Fruit fly (Drosophila melanogaster) whole organism, embryonic: ENCODE data around the gene CG31102.

Source experiments
- Aef1 ChIP-seq: fragments of 200-800 bp; sonication (Bioruptor generic); IDR thresholded peaks from 3 replicates; pipeline ENCODE4 v1.3.6; 2022; ENCODE audit warnings: missing biosample characterization, missing genetic modification characterization
- Bgb ChIP-seq: fragments of 200-800 bp; sonication (Bioruptor generic); IDR thresholded peaks from 2 replicates; pipeline ENCODE4 v1.3.6; 2022; ENCODE audit warnings: missing biosample characterization, missing genetic modification characterization; ENCODE audit not compliant: partially characterized antibody
- BtbVII ChIP-seq: fragments of 200-800 bp; sonication (Bioruptor generic); optimal IDR thresholded peaks from 3 replicates; lab custom pipeline; 2017; ENCODE audit warnings: missing biosample characterization, mild to moderate bottlenecking, missing genetic modification characterization
- CG1024 ChIP-seq: fragments of 200-800 bp; sonication (Bioruptor generic); IDR thresholded peaks from 2 replicates; pipeline ENCODE4 v1.3.6; 2022; ENCODE audit warnings: missing biosample characterization, missing genetic modification characterization
- CG10543 ChIP-seq: fragments of 200-800 bp; sonication (Bioruptor generic); optimal IDR thresholded peaks from 3 replicates; lab custom pipeline; 2017; ENCODE audit warnings: missing biosample characterization, mild to moderate bottlenecking, missing genetic modification characterization, moderate library complexity
- CG11560 ChIP-seq: fragments of 200-800 bp; sonication (Bioruptor generic); IDR thresholded peaks from 3 replicates; pipeline ENCODE4 v1.3.6; 2022; ENCODE audit warnings: missing biosample characterization, missing genetic modification characterization
- CG11723 ChIP-seq: fragments of 200-800 bp; sonication (Bioruptor generic); optimal IDR thresholded peaks from 2 replicates; lab custom pipeline; 2017; ENCODE audit warnings: missing biosample characterization, mild to moderate bottlenecking, missing genetic modification characterization
- CG1233 ChIP-seq: fragments of 200-800 bp; sonication (Bioruptor generic); optimal IDR thresholded peaks from 4 replicates; lab custom pipeline; 2018; ENCODE audit warnings: missing biosample characterization, mild to moderate bottlenecking, missing genetic modification characterization
- CG12769 ChIP-seq: fragments of 200-800 bp; sonication (Bioruptor generic); optimal IDR thresholded peaks from 2 replicates; lab custom pipeline; 2019; ENCODE audit warnings: missing biosample characterization, mild to moderate bottlenecking, missing genetic modification characterization, moderate library complexity
- CG13624 ChIP-seq: fragments of 200-800 bp; sonication (Bioruptor generic); optimal IDR thresholded peaks from 2 replicates; lab custom pipeline; 2016; ENCODE audit warnings: missing biosample characterization, missing genetic modification characterization
- CG14710 ChIP-seq: fragments of 200-800 bp; sonication (Bioruptor generic); optimal IDR thresholded peaks from 3 replicates; lab custom pipeline; 2019; ENCODE audit warnings: missing biosample characterization, mild to moderate bottlenecking, missing genetic modification characterization, moderate library complexity
- CG14860 ChIP-seq: fragments of 200-800 bp; sonication (Bioruptor generic); IDR thresholded peaks from 3 replicates; pipeline ENCODE4 v1.3.6; 2022; ENCODE audit warnings: missing biosample characterization, missing genetic modification characterization; ENCODE audit not compliant: partially characterized antibody
- CG16779 ChIP-seq: fragments of 200-800 bp; sonication (Bioruptor generic); IDR thresholded peaks from 2 replicates; pipeline ENCODE4 v1.3.6; 2022; ENCODE audit warnings: missing biosample characterization, missing genetic modification characterization
- CG16815 ChIP-seq: fragments of 200-800 bp; sonication (Bioruptor generic); optimal IDR thresholded peaks from 3 replicates; lab custom pipeline; 2017; ENCODE audit warnings: missing biosample characterization, mild to moderate bottlenecking, missing genetic modification characterization
- CG17568 ChIP-seq: fragments of 200-800 bp; sonication (Bioruptor generic); optimal IDR thresholded peaks from 2 replicates; lab custom pipeline; 2018; ENCODE audit warnings: missing biosample characterization, mild to moderate bottlenecking, missing genetic modification characterization, moderate library complexity
- CG17912 ChIP-seq: fragments of 200-800 bp; sonication (Bioruptor generic); optimal IDR thresholded peaks from 2 replicates; lab custom pipeline; 2018; ENCODE audit warnings: missing biosample characterization, mild to moderate bottlenecking, missing genetic modification characterization
- CG31441 ChIP-seq: fragments of 200-800 bp; sonication (Bioruptor generic); IDR thresholded peaks from 2 replicates; pipeline ENCODE4 v1.3.6; 2022; ENCODE audit warnings: missing biosample characterization, missing genetic modification characterization
- CG3995 ChIP-seq: fragments of 200-800 bp; sonication (Bioruptor generic); optimal IDR thresholded peaks from 3 replicates; lab custom pipeline; 2016; ENCODE audit warnings: missing biosample characterization, missing genetic modification characterization
- CG4282 ChIP-seq: fragments of 200-800 bp; sonication (Bioruptor generic); optimal IDR thresholded peaks from 2 replicates; lab custom pipeline; 2016; ENCODE audit warnings: missing biosample characterization, missing genetic modification characterization
- CG6175 ChIP-seq: fragments of 200-800 bp; sonication (Bioruptor generic); IDR thresholded peaks from 3 replicates; pipeline ENCODE4 v1.3.6; 2022; ENCODE audit warnings: missing biosample characterization, missing genetic modification characterization
- CG7357 ChIP-seq: fragments of 200-800 bp; sonication (Bioruptor generic); IDR thresholded peaks from 3 replicates; pipeline ENCODE4 v1.3.6; 2022; ENCODE audit warnings: missing biosample characterization, missing genetic modification characterization
- CG7928 ChIP-seq: fragments of 200-800 bp; sonication (Bioruptor generic); optimal IDR thresholded peaks from 2 replicates; lab custom pipeline; 2017; ENCODE audit warnings: missing biosample characterization, mild to moderate bottlenecking, missing genetic modification characterization
- CG8281 ChIP-seq: fragments of 200-800 bp; sonication (Bioruptor generic); optimal IDR thresholded peaks from 2 replicates; lab custom pipeline; 2018; ENCODE audit warnings: missing biosample characterization, mild to moderate bottlenecking, missing genetic modification characterization, moderate library complexity
- CG9727 ChIP-seq: fragments of 200-800 bp; sonication (Bioruptor generic); optimal IDR thresholded peaks from 3 replicates; lab custom pipeline; 2017; ENCODE audit warnings: missing biosample characterization, mild to moderate bottlenecking, missing genetic modification characterization
- CG9797 ChIP-seq: fragments of 200-800 bp; sonication (Bioruptor generic); optimal IDR thresholded peaks from 3 replicates; lab custom pipeline; 2018; ENCODE audit warnings: missing biosample characterization, mild to moderate bottlenecking, missing genetic modification characterization
- Camta ChIP-seq: fragments of 200-800 bp; sonication (Bioruptor generic); optimal IDR thresholded peaks from 2 replicates; lab custom pipeline; 2016; ENCODE audit warnings: missing biosample characterization, missing genetic modification characterization
- E2f1 ChIP-seq: fragments of 200-800 bp; sonication (Bioruptor generic); IDR thresholded peaks from 2 replicates; pipeline ENCODE4 v1.3.6; 2022; ENCODE audit warnings: missing biosample characterization, missing genetic modification characterization
- HLH4C ChIP-seq: fragments of 200-800 bp; sonication (Bioruptor generic); IDR thresholded peaks from 3 replicates; pipeline ENCODE4 v1.3.6; 2022; ENCODE audit warnings: missing biosample characterization, missing genetic modification characterization; ENCODE audit not compliant: partially characterized antibody
- NC2β ChIP-seq: fragments of 200-800 bp; sonication (Bioruptor generic); optimal IDR thresholded peaks from 2 replicates; lab custom pipeline; 2016; ENCODE audit warnings: missing biosample characterization, missing genetic modification characterization
- Opbp ChIP-seq: fragments of 200-800 bp; sonication (Bioruptor generic); IDR thresholded peaks from 3 replicates; pipeline ENCODE4 v1.3.6; 2022; ENCODE audit warnings: missing biosample characterization, missing genetic modification characterization; ENCODE audit not compliant: partially characterized antibody
- Spps ChIP-seq: fragments of 200-800 bp; sonication (Bioruptor generic); optimal IDR thresholded peaks from 2 replicates; lab custom pipeline; 2018; ENCODE audit warnings: missing biosample characterization, mild to moderate bottlenecking, missing genetic modification characterization
- ac ChIP-seq: fragments of 200-800 bp; sonication (Bioruptor generic); optimal IDR thresholded peaks from 3 replicates; lab custom pipeline; 2017; ENCODE audit warnings: missing biosample characterization, mild to moderate bottlenecking, missing genetic modification characterization
- aop ChIP-seq: fragments of 200-800 bp; sonication (Bioruptor generic); IDR thresholded peaks from 2 replicates; pipeline ENCODE4 v1.3.6; 2022; ENCODE audit warnings: missing biosample characterization, missing genetic modification characterization
- chm ChIP-seq: fragments of 200-800 bp; sonication (Bioruptor generic); IDR thresholded peaks from 2 replicates; pipeline ENCODE4 v1.3.6; 2022; ENCODE audit warnings: missing biosample characterization, missing genetic modification characterization
- crp ChIP-seq, 2 experiments: fragments of 200-800 bp; sonication (Bioruptor generic); optimal IDR thresholded peaks; 2 replicates in 1 of 2; 3 replicates in 1 of 2; lab custom pipeline; 2017; ENCODE audit warnings: missing biosample characterization in 2 of 2, missing genetic modification characterization in 2 of 2, mild to moderate bottlenecking in 1 of 2, moderate library complexity in 1 of 2
- lola ChIP-seq, 3 experiments: fragments of >200 bp in 2 of 3; fragments of 200-800 bp in 1 of 3; sonication (Bioruptor generic) in 1 of 3; optimal IDR thresholded peaks; 2 replicates each; lab custom pipeline; 2017 to 2019; ENCODE audit warnings: missing biosample characterization in 3 of 3, missing genetic modification characterization in 3 of 3, mild to moderate bottlenecking in 1 of 3, moderate library complexity in 1 of 3
- nerfin-2 ChIP-seq: fragments of 200-800 bp; sonication (Bioruptor generic); IDR thresholded peaks from 2 replicates; pipeline ENCODE4 v1.3.6; 2022; ENCODE audit warnings: missing biosample characterization, missing genetic modification characterization; ENCODE audit not compliant: partially characterized antibody
- oc ChIP-seq: fragments of 200-800 bp; sonication (Bioruptor generic); optimal IDR thresholded peaks from 2 replicates; lab custom pipeline; 2018; ENCODE audit warnings: missing biosample characterization, mild to moderate bottlenecking, missing genetic modification characterization, moderate library complexity
- pzg ChIP-seq: fragments of 200-800 bp; sonication (Bioruptor generic); optimal IDR thresholded peaks from 3 replicates; lab custom pipeline; 2018; ENCODE audit warnings: missing biosample characterization, mild to moderate bottlenecking, missing genetic modification characterization, moderate library complexity
- sd ChIP-seq: fragments of 200-800 bp; sonication (Bioruptor generic); optimal IDR thresholded peaks from 3 replicates; lab custom pipeline; 2018; ENCODE audit warnings: missing biosample characterization, mild to moderate bottlenecking, missing genetic modification characterization, moderate library complexity
- sna ChIP-seq: fragments of 200-800 bp; sonication (Bioruptor generic); IDR thresholded peaks from 2 replicates; pipeline ENCODE4 v1.3.6; 2022; ENCODE audit warnings: missing biosample characterization, missing genetic modification characterization; ENCODE audit not compliant: partially characterized antibody
- trem ChIP-seq: fragments of 200-800 bp; optimal IDR thresholded peaks from 3 replicates; lab custom pipeline; 2019; ENCODE audit warnings: missing biosample characterization, mild to moderate bottlenecking, missing genetic modification characterization, moderate library complexity
- unc-4 ChIP-seq: fragments of 200-800 bp; sonication (Bioruptor generic); IDR thresholded peaks from 2 replicates; pipeline ENCODE4 v1.3.6; 2022; ENCODE audit warnings: missing biosample characterization, missing genetic modification characterization; ENCODE audit not compliant: partially characterized antibody
- unpg ChIP-seq: fragments of 200-800 bp; sonication (Bioruptor generic); optimal IDR thresholded peaks from 3 replicates; lab custom pipeline; 2018; ENCODE audit warnings: missing biosample characterization, mild to moderate bottlenecking, missing genetic modification characterization, moderate library complexity
- usp ChIP-seq: fragments of >200 bp; optimal IDR thresholded peaks from 2 replicates; lab custom pipeline; 2017; ENCODE audit warnings: missing biosample characterization, missing genetic modification characterization
- wdn ChIP-seq: fragments of 200-800 bp; sonication (Bioruptor generic); IDR thresholded peaks from 2 replicates; pipeline ENCODE4 v1.3.6; 2022; ENCODE audit warnings: missing biosample characterization, missing genetic modification characterization
- wek ChIP-seq: fragments of 200-800 bp; sonication (Bioruptor generic); optimal IDR thresholded peaks from 3 replicates; lab custom pipeline; 2018; ENCODE audit warnings: missing biosample characterization, mild to moderate bottlenecking, missing genetic modification characterization, moderate library complexity
- wor ChIP-seq: fragments of 200-800 bp; sonication (Bioruptor generic); IDR thresholded peaks from 2 replicates; pipeline ENCODE4 v1.3.6; 2022; ENCODE audit warnings: missing biosample characterization, missing genetic modification characterization
- zfh2 ChIP-seq: fragments of 200-800 bp; sonication (Bioruptor generic); optimal IDR thresholded peaks from 2 replicates; lab custom pipeline; 2016; ENCODE audit warnings: missing biosample characterization, missing genetic modification characterization

The CG31102 gene

dm6 chr3R:25265589-25266201 is 29.7 kb downstream of the CG31102 start, which contains the start of the genes GlnRS and RIOK2 (continued):
- TF ChIP-seq CG1233 (GFP tag; lab: Kevin White, UChicago) = no peak
- TF ChIP-seq usp (GFP tag; lab: Kevin White, UChicago) = no peak
- TF ChIP-seq CG3995 (GFP tag; lab: Kevin White, UChicago) = peak; percentile 50
- no peak for TF ChIP-seq CG7928 (GFP tag; lab: Kevin White, UChicago)
- TF ChIP-seq CG11560 (tag; lab: Robert Waterston, UW) = no peak
- peak; percentile 75; the same call in 1 of the 2 replicates for TF ChIP-seq nerfin-2 (GFP tag; lab: Robert Waterston, UW)
- TF ChIP-seq NC2β (GFP tag; lab: Kevin White, UChicago) = peak; percentile 45
- TF ChIP-seq Spps = no peak
- TF ChIP-seq CG16815 (GFP tag; lab: Kevin White, UChicago) = no peak
- TF ChIP-seq Opbp (GFP tag; lab: Robert Waterston, UW) = peak; percentile 97
- TF ChIP-seq CG14860 (GFP tag; lab: Robert Waterston, UW) = peak; percentile 85
- TF ChIP-seq CG16779 (GFP tag; lab: Robert Waterston, UW) = no peak
- no peak for TF ChIP-seq ac
- TF ChIP-seq CG13624 (GFP tag; lab: Kevin White, UChicago) = peak; percentile 75
- peak; percentile 94 for TF ChIP-seq CG9797 (GFP tag; lab: Kevin White, UChicago)
- TF ChIP-seq sna (GFP tag; lab: Robert Waterston, UW) = peak; percentile 93
- TF ChIP-seq sd (tag; lab: Kevin White, UChicago) = peak; percentile 66
- TF ChIP-seq lola (GFP tag; optimal IDR thresholded peaks at IDR 0.05; lab: Kevin White, UChicago) = peak in 1 of 3 experiments; percentile 100
- no peak for TF ChIP-seq BtbVII
- TF ChIP-seq trem (tag; lab: Kevin White, UChicago) = peak; percentile 81
- TF ChIP-seq aop (GFP tag; lab: Robert Waterston, UW) = no peak
- TF ChIP-seq zfh2 (GFP tag; lab: Kevin White, UChicago) = peak; percentile 27
- TF ChIP-seq CG1024 (GFP tag; lab: Robert Waterston, UW) = peak; percentile 88
- TF ChIP-seq pzg (GFP tag; lab: Kevin White, UChicago) = peak; percentile 98
- TF ChIP-seq Bgb (GFP tag; lab: Robert Waterston, UW) = peak; percentile 98
- no peak for TF ChIP-seq Camta (GFP tag; lab: Kevin White, UChicago)
- TF ChIP-seq E2f1 = no peak
- peak; percentile 99 for TF ChIP-seq CG7357 (GFP tag; lab: Robert Waterston, UW)
- no peak for TF ChIP-seq CG31441 (GFP tag; lab: Robert Waterston, UW)
- TF ChIP-seq CG12769 (tag; lab: Kevin White, UChicago) = no peak
- TF ChIP-seq CG17568 (GFP tag; lab: Kevin White, UChicago) = no peak
- no peak for TF ChIP-seq CG6175
- peak in 1 of 2 experiments; percentile 63 for TF ChIP-seq crp (GFP tag; optimal IDR thresholded peaks at IDR 0.05; lab: Kevin White, UChicago)
- TF ChIP-seq CG4282 = no peak
- no peak for TF ChIP-seq oc (tag; lab: Kevin White, UChicago)
- TF ChIP-seq wor = no peak
- TF ChIP-seq CG17912 (GFP tag; lab: Kevin White, UChicago) = peak; percentile 54
- peak; percentile 92 for TF ChIP-seq HLH4C (GFP tag; lab: Robert Waterston, UW)
- TF ChIP-seq unpg = no peak
- no peak for TF ChIP-seq CG8281 (tag; lab: Kevin White, UChicago)
- TF ChIP-seq CG11723 (GFP tag; lab: Kevin White, UChicago) = no peak
- no peak for TF ChIP-seq wdn (GFP tag; lab: Robert Waterston, UW)
- TF ChIP-seq CG9727 (GFP tag; lab: Kevin White, UChicago) = peak; percentile 0
- peak; percentile 11 for TF ChIP-seq wek (GFP tag; lab: Kevin White, UChicago)
- TF ChIP-seq Aef1 (GFP tag; lab: Robert Waterston, UW) = no peak
- peak; percentile 97 for TF ChIP-seq unc-4 (GFP tag; lab: Robert Waterston, UW)
- TF ChIP-seq CG10543 (GFP tag; lab: Kevin White, UChicago) = no peak
- no peak for TF ChIP-seq CG14710 (tag; lab: Kevin White, UChicago)
- no peak for TF ChIP-seq chm (GFP tag; lab: Robert Waterston, UW)
